Worm (Caenorhabditis elegans): ENCODE measurements around the gene atat-2.

ce11 chrX:5901499-5901898 lies 52.6 kb downstream of the atat-2 start:
- TF ChIP-seq jun-1 (tag; optimal IDR thresholded peaks at IDR 0.05) (no peak), nhr-237 (tag; optimal IDR thresholded peaks at IDR 0.05) (no peak), zag-1 (tag; optimal IDR thresholded peaks at IDR 0.05) (no peak), nhr-23 (tag; optimal IDR thresholded peaks at IDR 0.05) (no peak), skn-1 (tag; optimal IDR thresholded peaks at IDR 0.05) (no peak), nhr-11 (tag; optimal IDR thresholded peaks at IDR 0.05) (no peak)
